Worm (Caenorhabditis elegans) whole organism, L2 larva: ENCODE data around the gene F17E9.3.

ENCODE experiments used
- R02D3.7 ChIP-seq: fragments of 150-350 bp; optimal IDR thresholded peaks from 2 replicates; lab custom pipeline; 2014; ENCODE audit warnings: missing biosample characterization, missing genetic modification characterization
- Y55F3AM.14 ChIP-seq: fragments of 200-800 bp; sonication (Bioruptor generic); optimal IDR thresholded peaks from 2 replicates; lab custom pipeline; 2018; ENCODE audit warnings: mild to moderate bottlenecking, missing genetic modification characterization, missing compliant biosample characterization
- ceh-82 ChIP-seq: fragments of 150-350 bp; optimal IDR thresholded peaks from 2 replicates; lab custom pipeline; 2014; ENCODE audit warnings: missing biosample characterization, missing genetic modification characterization

- TF ChIP-seq Y55F3AM.14 (no peak), R02D3.7 (tag; lab: Kevin White, UChicago) (no peak), ceh-82 (no peak)
Observed at ce11 chrIV:8360817-8361216, 6.1 kb downstream of the F17E9.3 start, which contains the start of gene sqv-1.
